Worm (Caenorhabditis elegans) whole organism, L1 larva: ENCODE results near the gene srd-68.

Experiments used
- C04F5.9 ChIP-seq: sonication (generic microtip); optimal IDR thresholded peaks from 2 replicates; lab custom pipeline; 2016; ENCODE audit warnings: missing genetic modification characterization, missing compliant biosample characterization
- C16A3.4 ChIP-seq: fragments of 150-350 bp; optimal IDR thresholded peaks from 2 replicates; lab custom pipeline; 2014; ENCODE audit warnings: missing biosample characterization, missing genetic modification characterization
- Y116A8C.19 ChIP-seq: sonication (generic microtip); optimal IDR thresholded peaks from 2 replicates; lab custom pipeline; 2016; ENCODE audit warnings: missing compliant biosample characterization, missing genetic modification characterization, borderline replicate concordance
- aha-1 ChIP-seq: fragments of 150-350 bp; optimal IDR thresholded peaks from 2 replicates; lab custom pipeline; 2014; ENCODE audit warnings: missing biosample characterization, missing genetic modification characterization
- alr-1 ChIP-seq: fragments of 200-800 bp; sonication (Bioruptor generic); optimal IDR thresholded peaks from 2 replicates; lab custom pipeline; 2018; ENCODE audit warnings: borderline replicate concordance, mild to moderate bottlenecking, missing genetic modification characterization, missing compliant biosample characterization
- ceh-90 ChIP-seq: sonication (generic microtip); optimal IDR thresholded peaks from 2 replicates; lab custom pipeline; 2016; ENCODE audit warnings: missing genetic modification characterization, missing compliant biosample characterization
- ces-1 ChIP-seq: fragments of 150-350 bp; optimal IDR thresholded peaks from 2 replicates; lab custom pipeline; 2014; ENCODE audit warnings: missing biosample characterization, missing genetic modification reagents, missing genetic modification characterization
- dpl-1 ChIP-seq, 3 experiments: fragments of 150-350 bp in 2 of 3; sonication (generic microtip) in 1 of 3; optimal IDR thresholded peaks; 2 replicates each; lab custom pipeline; 2014 to 2017; ENCODE audit warnings: missing biosample characterization in 3 of 3, missing genetic modification characterization in 3 of 3, missing genetic modification reagents in 3 of 3
- dsc-1 ChIP-seq: sonication (generic microtip); optimal IDR thresholded peaks from 2 replicates; lab custom pipeline; 2016; ENCODE audit warnings: mild to moderate bottlenecking, missing genetic modification characterization, missing compliant biosample characterization
- efl-3 ChIP-seq: fragments of 200-800 bp; sonication (Bioruptor generic); optimal IDR thresholded peaks from 2 replicates; lab custom pipeline; 2018; ENCODE audit warnings: mild to moderate bottlenecking, missing genetic modification characterization, missing compliant biosample characterization
- elt-2 ChIP-seq: sonication (generic microtip); optimal IDR thresholded peaks from 2 replicates; lab custom pipeline; 2016; ENCODE audit warnings: missing genetic modification characterization, mild to moderate bottlenecking, inconsistent platforms, missing compliant biosample characterization, missing genetic modification reagents
- elt-3 ChIP-seq, 6 experiments: fragments of 150-350 bp in 1 of 6; sonication (generic microtip); optimal IDR thresholded peaks; 2 replicates each; lab custom pipeline; 2017 to 2018; ENCODE audit warnings: missing biosample characterization in 6 of 6, missing genetic modification characterization in 6 of 6, inconsistent platforms in 1 of 6
- ets-5 ChIP-seq: fragments of 200-800 bp; sonication (Bioruptor generic); IDR thresholded peaks from 2 replicates; pipeline ENCODE4 v1.3.6; 2022; ENCODE audit warnings: missing genetic modification characterization, missing compliant biosample characterization
- fkh-4 ChIP-seq: sonication (generic microtip); optimal IDR thresholded peaks from 2 replicates; lab custom pipeline; 2016; ENCODE audit warnings: missing compliant biosample characterization, missing genetic modification characterization, borderline replicate concordance
- fkh-8 ChIP-seq: sonication (generic microtip); optimal IDR thresholded peaks from 2 replicates; lab custom pipeline; 2016; ENCODE audit warnings: mild to moderate bottlenecking, missing genetic modification characterization, missing compliant biosample characterization
- fos-1 ChIP-seq: fragments of 150-350 bp; optimal IDR thresholded peaks from 2 replicates; lab custom pipeline; 2014; ENCODE audit warnings: missing biosample characterization, missing genetic modification characterization
- grh-1 ChIP-seq: fragments of 200-800 bp; sonication (Bioruptor generic); IDR thresholded peaks from 2 replicates; pipeline ENCODE4 v1.3.6; 2022; ENCODE audit warnings: missing genetic modification reagents, missing genetic modification characterization, missing compliant biosample characterization
- hlh-17 ChIP-seq: fragments of 200-800 bp; sonication (Bioruptor generic); optimal IDR thresholded peaks from 2 replicates; lab custom pipeline; 2018; ENCODE audit warnings: missing genetic modification characterization, mild to moderate bottlenecking, missing compliant biosample characterization, moderate library complexity, borderline replicate concordance
- hlh-4 ChIP-seq: sonication (generic microtip); optimal IDR thresholded peaks from 2 replicates; lab custom pipeline; 2016; ENCODE audit warnings: mild to moderate bottlenecking, missing genetic modification characterization, missing compliant biosample characterization
- isw-1 ChIP-seq: fragments of 200-800 bp; sonication (Bioruptor generic); IDR thresholded peaks from 2 replicates; pipeline ENCODE4 v1.3.6; 2022; ENCODE audit warnings: missing genetic modification characterization, missing compliant biosample characterization
- lin-13 ChIP-seq: fragments of 150-350 bp; optimal IDR thresholded peaks from 2 replicates; lab custom pipeline; 2014; ENCODE audit warnings: missing biosample characterization, missing genetic modification reagents, missing genetic modification characterization
- lin-14 ChIP-seq: fragments of 200-800 bp; sonication (Bioruptor generic); optimal IDR thresholded peaks from 2 replicates; lab custom pipeline; 2018; ENCODE audit warnings: mild to moderate bottlenecking, missing genetic modification characterization, moderate library complexity, missing compliant biosample characterization
- lin-39 ChIP-seq: fragments of 150-350 bp; optimal IDR thresholded peaks from 2 replicates; lab custom pipeline; 2014; ENCODE audit warnings: missing biosample characterization, missing genetic modification reagents, missing genetic modification characterization
- nhr-11 ChIP-seq: fragments of 150-350 bp; optimal IDR thresholded peaks from 2 replicates; lab custom pipeline; 2014; ENCODE audit warnings: missing biosample characterization, missing genetic modification characterization
- nhr-12 ChIP-seq: sonication (generic microtip); optimal IDR thresholded peaks from 2 replicates; lab custom pipeline; 2017; ENCODE audit warnings: missing biosample characterization, missing genetic modification characterization
- nhr-20 ChIP-seq: sonication (generic microtip); optimal IDR thresholded peaks from 2 replicates; lab custom pipeline; 2016; ENCODE audit warnings: mild to moderate bottlenecking, missing genetic modification characterization, missing compliant biosample characterization
- nhr-237 ChIP-seq: fragments of 150-350 bp; optimal IDR thresholded peaks from 2 replicates; lab custom pipeline; 2014; ENCODE audit warnings: missing biosample characterization, missing genetic modification characterization
- nhr-28 ChIP-seq: fragments of 150-350 bp; optimal IDR thresholded peaks from 2 replicates; lab custom pipeline; 2014; ENCODE audit warnings: missing biosample characterization, missing genetic modification characterization
- nhr-47 ChIP-seq: sonication (generic microtip); optimal IDR thresholded peaks from 2 replicates; lab custom pipeline; 2016; ENCODE audit warnings: mild to moderate bottlenecking, missing genetic modification characterization, moderate library complexity, missing compliant biosample characterization
- nhr-76 ChIP-seq: sonication (generic microtip); optimal IDR thresholded peaks from 2 replicates; lab custom pipeline; 2017; ENCODE audit warnings: missing biosample characterization, missing genetic modification characterization
- nhr-90 ChIP-seq: sonication (generic microtip); optimal IDR thresholded peaks from 2 replicates; lab custom pipeline; 2016; ENCODE audit warnings: mild to moderate bottlenecking, missing genetic modification characterization, missing compliant biosample characterization; ENCODE audit not compliant: poor library complexity
- pag-3 ChIP-seq: sonication (generic microtip); optimal IDR thresholded peaks from 2 replicates; lab custom pipeline; 2017; ENCODE audit warnings: missing genetic modification characterization, mild to moderate bottlenecking, missing compliant biosample characterization, antibody characterized with exemption, borderline replicate concordance; ENCODE audit not compliant: insufficient read depth
- pqm-1 ChIP-seq: sonication (generic microtip); optimal IDR thresholded peaks from 3 replicates; lab custom pipeline; 2017; ENCODE audit warnings: missing biosample characterization, missing genetic modification characterization
- skn-1 ChIP-seq: fragments of 150-350 bp; optimal IDR thresholded peaks from 2 replicates; lab custom pipeline; 2014; ENCODE audit warnings: missing biosample characterization, missing genetic modification characterization
- snu-23 ChIP-seq: sonication (generic microtip); optimal IDR thresholded peaks from 2 replicates; lab custom pipeline; 2016; ENCODE audit warnings: missing genetic modification characterization, missing compliant biosample characterization
- sptf-1 ChIP-seq: fragments of 150-350 bp; optimal IDR thresholded peaks from 2 replicates; lab custom pipeline; 2014; ENCODE audit warnings: missing biosample characterization, missing genetic modification characterization
- swsn-7 ChIP-seq: sonication (generic microtip); optimal IDR thresholded peaks from 2 replicates; lab custom pipeline; 2016; ENCODE audit warnings: missing genetic modification characterization, missing compliant biosample characterization
- tbx-2 ChIP-seq: sonication (generic microtip); optimal IDR thresholded peaks from 2 replicates; lab custom pipeline; 2016; ENCODE audit warnings: missing genetic modification characterization, missing compliant biosample characterization
- tlp-1 ChIP-seq: fragments of 150-350 bp; optimal IDR thresholded peaks from 2 replicates; lab custom pipeline; 2014; ENCODE audit warnings: missing biosample characterization, missing genetic modification characterization

The srd-68 gene

DNA sequence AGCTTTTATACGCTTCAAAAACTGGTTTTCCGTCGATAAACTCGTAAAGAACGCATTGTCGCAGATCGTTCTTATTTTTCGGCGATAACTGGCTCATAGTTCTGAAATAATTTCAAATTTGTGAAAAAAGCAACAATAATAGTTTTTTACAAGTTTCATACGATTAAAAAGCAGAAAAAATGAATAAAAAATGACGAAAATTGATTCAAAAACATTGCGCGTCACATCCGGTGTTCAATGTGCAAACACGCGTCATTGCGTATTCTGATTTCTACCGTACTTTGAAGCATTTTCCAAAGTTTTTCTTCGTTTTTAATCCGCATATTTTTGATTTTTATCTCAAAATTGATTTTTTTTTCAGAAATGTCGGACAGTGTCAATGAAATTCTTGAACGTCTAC lies 15.8 kb upstream of the srd-68 start, which contains the start of the genes fbxa-206 and Y102A5C.2:
Gene fbxa-206, minus strand, starts transcription at position 101 of the 400 bp plus-strand sequence.
Gene Y102A5C.2, plus strand, starts transcription at position 354 of the 400 bp plus-strand sequence.
- no peak for TF ChIP-seq ces-1 (GFP tag; lab: Kevin White, UChicago)
- no peak for TF ChIP-seq efl-3
- TF ChIP-seq lin-39 (tag; lab: Kevin White, UChicago): no peak
- TF ChIP-seq C04F5.9 (tag; lab: Kevin White, UChicago): no peak
- no peak for TF ChIP-seq nhr-28 (tag; lab: Kevin White, UChicago)
- no peak for TF ChIP-seq aha-1 (tag; lab: Kevin White, UChicago)
- TF ChIP-seq isw-1: no peak
- no peak for TF ChIP-seq fkh-8 (tag; lab: Kevin White, UChicago)
- TF ChIP-seq pag-3: no peak
- TF ChIP-seq swsn-7 (tag; lab: Kevin White, UChicago): no peak
- no peak for TF ChIP-seq fos-1 (tag; lab: Kevin White, UChicago)
- no peak for TF ChIP-seq hlh-17 (GFP tag; lab: Kevin White, UChicago)
- TF ChIP-seq lin-13 (GFP tag; lab: Kevin White, UChicago): no peak
- TF ChIP-seq fkh-4 (tag; lab: Kevin White, UChicago): no peak
- TF ChIP-seq elt-3 (tag; optimal IDR thresholded peaks at IDR 0.05; lab: Kevin White, UChicago): no peak
- no peak for TF ChIP-seq elt-2 (tag; lab: Kevin White, UChicago)

DNA sequence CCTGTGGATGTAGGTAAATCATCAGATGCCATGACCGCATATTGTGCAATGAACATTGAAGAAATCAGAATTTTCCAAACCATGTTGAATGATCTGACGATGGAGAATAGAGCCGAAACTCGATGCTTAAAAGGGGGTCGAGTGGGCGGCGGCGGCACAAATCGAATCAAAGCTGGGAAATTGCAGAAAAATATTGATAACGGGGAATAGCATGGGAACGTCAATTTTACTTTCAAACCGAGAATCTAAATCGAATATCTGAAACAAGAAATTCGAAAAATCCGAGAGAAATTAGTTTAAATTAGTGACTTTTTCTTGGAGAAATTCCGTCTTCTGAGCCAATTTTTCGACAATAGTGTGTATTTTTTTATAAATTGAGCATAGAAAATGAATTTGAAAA lies 13.5 kb upstream of the srd-68 start, which contains the start of gene F09C6.10:
Gene F09C6.10, minus strand, starts transcription at position 101 of the 400 bp plus-strand sequence.
- TF ChIP-seq nhr-90 (tag; lab: Kevin White, UChicago): no peak
- TF ChIP-seq lin-14: no peak
- TF ChIP-seq snu-23: no peak
- no peak for TF ChIP-seq elt-2 (tag; lab: Kevin White, UChicago)
- TF ChIP-seq sptf-1 (tag; lab: Kevin White, UChicago): no peak
- TF ChIP-seq hlh-4 (tag; lab: Kevin White, UChicago): no peak
- no peak for TF ChIP-seq nhr-237
- TF ChIP-seq nhr-47: no peak
- TF ChIP-seq tlp-1 (tag; lab: Kevin White, UChicago): no peak
- TF ChIP-seq skn-1 (tag; lab: Kevin White, UChicago): no peak
- TF ChIP-seq grh-1 (GFP tag; lab: Robert Waterston, UW): no peak
- no peak for TF ChIP-seq nhr-12 (tag; lab: Kevin White, UChicago)
- TF ChIP-seq C16A3.4 (tag; lab: Kevin White, UChicago): no peak
- TF ChIP-seq lin-13 (GFP tag; lab: Kevin White, UChicago): no peak
- no peak for TF ChIP-seq tbx-2 (tag; lab: Kevin White, UChicago)

DNA sequence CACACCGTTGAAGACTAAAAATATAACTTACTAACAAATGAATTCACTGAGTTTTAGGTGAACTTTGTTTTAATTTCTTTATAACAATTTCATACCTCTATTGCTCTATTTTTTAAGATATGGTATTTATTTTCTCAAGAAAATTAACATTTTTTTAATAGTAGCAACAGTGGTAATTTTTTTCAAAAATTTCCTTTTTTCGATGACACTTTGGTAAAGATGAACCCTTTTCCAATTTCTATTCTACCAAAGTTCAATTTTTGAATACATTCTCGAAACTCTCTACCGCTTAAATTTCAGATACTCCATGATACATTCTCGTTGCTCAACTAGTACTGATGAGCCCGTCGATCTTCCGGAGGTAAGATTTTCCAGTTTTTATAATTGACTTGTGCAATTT lies 9.3 kb upstream of the srd-68 start, which contains the start of gene nhr-116:
Gene nhr-116, plus strand, starts transcription at position 301 of the 400 bp plus-strand sequence.
- TF ChIP-seq elt-3 (tag; optimal IDR thresholded peaks at IDR 0.05; lab: Kevin White, UChicago) (no peak), nhr-76 (tag; lab: Kevin White, UChicago) (no peak)

DNA sequence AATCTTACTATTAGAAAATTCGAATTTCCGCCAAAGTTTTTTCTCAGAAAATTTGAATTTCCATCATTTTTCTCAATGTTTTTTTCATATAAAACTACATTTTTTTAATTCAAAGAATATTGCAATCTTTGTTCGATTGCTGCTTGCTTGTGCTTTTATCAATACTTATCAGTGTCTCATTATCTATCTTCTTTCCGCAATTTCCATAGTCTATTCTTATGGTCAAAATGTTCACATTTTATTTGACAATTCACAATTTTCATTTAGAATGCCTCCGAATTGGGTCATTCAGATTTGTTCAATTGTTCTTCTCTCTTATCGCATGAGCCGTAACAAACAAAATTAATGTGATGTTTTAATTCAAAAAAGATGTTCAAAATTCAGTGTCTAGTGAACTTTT lies 8.7 kb upstream of the srd-68 start:
- no peak for TF ChIP-seq nhr-11 (tag; lab: Kevin White, UChicago)
- no peak for TF ChIP-seq ceh-90 (tag; lab: Kevin White, UChicago)
- no peak for TF ChIP-seq nhr-76 (tag; lab: Kevin White, UChicago)
- no peak for TF ChIP-seq tbx-2 (tag; lab: Kevin White, UChicago)
- TF ChIP-seq ets-5 (GFP tag; lab: Robert Waterston, UW): no peak
- no peak for TF ChIP-seq dpl-1 (GFP tag; optimal IDR thresholded peaks at IDR 0.05; lab: Kevin White, UChicago)
- TF ChIP-seq sptf-1 (tag; lab: Kevin White, UChicago): no peak
- TF ChIP-seq alr-1 (tag; lab: Kevin White, UChicago): no peak
- no peak for TF ChIP-seq dsc-1 (tag; lab: Kevin White, UChicago)
- no peak for TF ChIP-seq Y116A8C.19 (tag; lab: Kevin White, UChicago)
- TF ChIP-seq tlp-1 (tag; lab: Kevin White, UChicago): no peak
- no peak for TF ChIP-seq pqm-1 (tag; lab: Kevin White, UChicago)
- no peak for TF ChIP-seq nhr-20 (tag; lab: Kevin White, UChicago)
- no peak for TF ChIP-seq skn-1 (tag; lab: Kevin White, UChicago)
